Fruit fly (Drosophila melanogaster): ENCODE results near the gene CG32603.

dm6 chrX:14151906-14152305 is 32.5 kb upstream of the CG32603 start, which contains the start of gene CG12479:
- TF ChIP-seq CTCF (optimal IDR thresholded peaks at IDR 0.05), result no peak
- TF ChIP-seq CG8478 (optimal IDR thresholded peaks at IDR 0.05), result no peak

Data from S2 (cell line).